Worm (Caenorhabditis elegans): ENCODE data around the gene ifb-2.

ce11 chrII:5730343-5731083 is 19.5 kb upstream of the ifb-2 start, which contains the start of the genes C18A3.7 and C18A3.11:
- TF ChIP-seq bed-3 (GFP tag; optimal IDR thresholded peaks at IDR 0.05) (no peak), ham-2 (GFP tag; optimal IDR thresholded peaks at IDR 0.05) (no peak), pha-4 (tag; optimal IDR thresholded peaks at IDR 0.05) (no peak), snpc-4 (tag; optimal IDR thresholded peaks at IDR 0.05) (no peak), lin-13 (tag; optimal IDR thresholded peaks at IDR 0.05) (no peak), flh-1 (GFP tag; optimal IDR thresholded peaks at IDR 0.05) (no peak), nhr-237 (tag; optimal IDR thresholded peaks at IDR 0.05) (no peak), unc-39 (tag; optimal IDR thresholded peaks at IDR 0.05) (no peak), ztf-11 (tag; optimal IDR thresholded peaks at IDR 0.05) (no peak), blmp-1 (tag; optimal IDR thresholded peaks at IDR 0.05) (no peak)

Measured in whole organism, mixed stage, embryonic.